Worm (Caenorhabditis elegans) whole organism, L1 larva: ENCODE measurements around the gene W04B5.6.

Experiments
- F16B12.6 ChIP-seq: fragments of 150-350 bp; optimal IDR thresholded peaks from 2 replicates; lab custom pipeline; 2014; ENCODE audit warnings: missing biosample characterization, missing genetic modification characterization
- ama-1 ChIP-seq: fragments of 150-350 bp; optimal IDR thresholded peaks from 2 replicates; lab custom pipeline; 2014
- ceh-8 ChIP-seq: fragments of 200-800 bp; sonication (Bioruptor generic); optimal IDR thresholded peaks from 2 replicates; lab custom pipeline; 2018; ENCODE audit warnings: mild to moderate bottlenecking, missing genetic modification characterization, moderate library complexity, missing compliant biosample characterization
- ces-1 ChIP-seq: fragments of 150-350 bp; optimal IDR thresholded peaks from 2 replicates; lab custom pipeline; 2014; ENCODE audit warnings: missing biosample characterization, missing genetic modification reagents, missing genetic modification characterization
- elt-3 ChIP-seq, 6 experiments: fragments of 150-350 bp in 1 of 6; sonication (generic microtip); optimal IDR thresholded peaks; 2 replicates each; lab custom pipeline; 2017 to 2018; ENCODE audit warnings: missing biosample characterization in 6 of 6, missing genetic modification characterization in 6 of 6, inconsistent platforms in 1 of 6
- lin-13 ChIP-seq: fragments of 150-350 bp; optimal IDR thresholded peaks from 2 replicates; lab custom pipeline; 2014; ENCODE audit warnings: missing biosample characterization, missing genetic modification reagents, missing genetic modification characterization
- lin-39 ChIP-seq: fragments of 150-350 bp; optimal IDR thresholded peaks from 2 replicates; lab custom pipeline; 2014; ENCODE audit warnings: missing biosample characterization, missing genetic modification reagents, missing genetic modification characterization
- nhr-77 ChIP-seq: fragments of 150-350 bp; optimal IDR thresholded peaks from 2 replicates; lab custom pipeline; 2014; ENCODE audit warnings: missing biosample characterization, missing genetic modification characterization
- snpc-4 ChIP-seq: fragments of 150-350 bp; optimal IDR thresholded peaks from 2 replicates; lab custom pipeline; 2014; ENCODE audit warnings: missing biosample characterization, missing genetic modification characterization
- snu-23 ChIP-seq: sonication (generic microtip); optimal IDR thresholded peaks from 2 replicates; lab custom pipeline; 2016; ENCODE audit warnings: missing genetic modification characterization, missing compliant biosample characterization
- zag-1 ChIP-seq: fragments of 150-350 bp; optimal IDR thresholded peaks from 2 replicates; lab custom pipeline; 2014; ENCODE audit warnings: missing biosample characterization, missing genetic modification characterization
- ztf-4 ChIP-seq: fragments of 150-350 bp; optimal IDR thresholded peaks from 2 replicates; lab custom pipeline; 2014; ENCODE audit warnings: missing biosample characterization, missing genetic modification characterization

- no peak for TF ChIP-seq ztf-4 (tag; lab: Kevin White, UChicago)
- TF ChIP-seq snpc-4: no peak
- TF ChIP-seq lin-13 (GFP tag; lab: Kevin White, UChicago): no peak
- TF ChIP-seq snu-23 (GFP tag; lab: Kevin White, UChicago): no peak
- no peak for TF ChIP-seq zag-1 (tag; lab: Kevin White, UChicago)
- no peak for TF ChIP-seq ceh-8 (GFP tag; lab: Kevin White, UChicago)
- no peak for TF ChIP-seq nhr-77 (tag; lab: Kevin White, UChicago)
- TF ChIP-seq lin-39 (tag; lab: Kevin White, UChicago): no peak
- no peak for TF ChIP-seq ama-1 (lab: Kevin White, UChicago)
- no peak for TF ChIP-seq elt-3 (tag; optimal IDR thresholded peaks at IDR 0.05; lab: Kevin White, UChicago)
- TF ChIP-seq F16B12.6: no peak
- TF ChIP-seq ces-1 (GFP tag; lab: Kevin White, UChicago): no peak
These were observed 2.3 kb downstream of the W04B5.6 start for ce11 chrIII:2432925-2433324.
